Worm (Caenorhabditis elegans) whole organism, midembryonic: ENCODE data around the gene efhc-1.

Source experiments
- flt-1 ChIP-seq: fragments of 200-800 bp; sonication (Bioruptor generic); IDR thresholded peaks from 2 replicates; pipeline ENCODE4 v1.3.6; 2022; ENCODE audit warnings: missing genetic modification characterization, missing compliant biosample characterization
- klf-2 ChIP-seq: fragments of 200-800 bp; sonication (Bioruptor generic); conservative IDR thresholded peaks from 2 replicates; pipeline ENCODE4 v1.3.6; 2022; ENCODE audit warnings: missing genetic modification reagents, missing genetic modification characterization, missing compliant biosample characterization
- med-1 ChIP-seq: sonication (generic microtip); optimal IDR thresholded peaks from 2 replicates; lab custom pipeline; 2017; ENCODE audit warnings: missing genetic modification characterization, mild to moderate bottlenecking, missing compliant biosample characterization, antibody characterized with exemption, missing genetic modification reagents; ENCODE audit not compliant: insufficient read depth
- tab-1 ChIP-seq: fragments of 200-800 bp; sonication (Bioruptor generic); IDR thresholded peaks from 2 replicates; pipeline ENCODE4 v1.3.6; 2022; ENCODE audit warnings: missing genetic modification characterization, missing compliant biosample characterization
- ztf-29 ChIP-seq: fragments of 200-800 bp; sonication (Bioruptor generic); IDR thresholded peaks from 2 replicates; pipeline ENCODE4 v1.3.6; 2022; ENCODE audit warnings: missing genetic modification reagents, missing genetic modification characterization, missing compliant biosample characterization

DNA sequence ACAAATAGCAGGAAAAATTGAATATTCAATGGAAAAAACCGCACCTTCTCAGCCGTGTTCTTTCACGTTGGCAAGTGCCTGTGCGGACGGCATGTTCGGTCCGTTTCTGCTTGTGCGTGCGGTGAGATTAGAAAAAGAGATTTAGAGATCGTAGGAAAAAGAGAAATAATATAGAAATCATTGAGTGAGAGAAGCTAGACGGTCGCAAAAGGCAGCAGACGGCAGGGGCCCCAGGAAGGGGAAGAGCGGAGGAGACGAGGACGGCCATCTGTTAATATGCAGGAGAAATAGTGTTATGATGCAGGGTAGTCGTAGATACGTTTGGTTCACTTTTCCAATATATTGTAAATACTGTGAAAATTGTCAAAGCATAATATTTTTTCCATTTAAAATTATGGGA, 14.4 kb downstream of the efhc-1 start, which contains the start of gene Y49A10A.2:
- no peak for TF ChIP-seq tab-1 (GFP tag; lab: Robert Waterston, UW)
- TF ChIP-seq klf-2 (GFP tag; lab: Robert Waterston, UW): no peak
- no peak for TF ChIP-seq med-1 (GFP tag; lab: Kevin White, UChicago)
- no peak; the same call in 1 of the 2 replicates for TF ChIP-seq flt-1 (GFP tag; lab: Robert Waterston, UW)
- no peak for TF ChIP-seq ztf-29 (GFP tag; lab: Robert Waterston, UW)
